Fruit fly (Drosophila melanogaster) whole organism, wandering third instar larva: Measurements from ENCODE around the gene CG6028.

Experiments used
- Abd-B ChIP-seq: fragments of >200 bp; optimal IDR thresholded peaks from 2 replicates; lab custom pipeline; 2017; ENCODE audit warnings: missing biosample characterization, missing genetic modification characterization
- CG9705 ChIP-seq: fragments of 200-800 bp; sonication (Bioruptor generic); optimal IDR thresholded peaks from 2 replicates; lab custom pipeline; 2018; ENCODE audit warnings: missing biosample characterization, mild to moderate bottlenecking, missing genetic modification characterization
- CrebA ChIP-seq: fragments of 200-800 bp; sonication (Bioruptor generic); optimal IDR thresholded peaks from 2 replicates; lab custom pipeline; 2016; ENCODE audit warnings: missing biosample characterization, mild to moderate bottlenecking, missing genetic modification characterization, borderline replicate concordance
- Dfd ChIP-seq: fragments of >200 bp; optimal IDR thresholded peaks from 2 replicates; lab custom pipeline; 2017; ENCODE audit warnings: missing biosample characterization, missing genetic modification characterization
- Dif ChIP-seq: fragments of 200-275, 200-300 bp; sonication (Bioruptor generic); optimal IDR thresholded peaks from 2 replicates; lab custom pipeline; 2018; ENCODE audit warnings: missing biosample characterization, missing genetic modification characterization; ENCODE audit not compliant: partially characterized antibody
- HLH106 ChIP-seq: fragments of 200-800 bp; optimal IDR thresholded peaks from 3 replicates; lab custom pipeline; 2019; ENCODE audit warnings: missing biosample characterization, mild to moderate bottlenecking, missing genetic modification characterization, moderate library complexity
- Hnf4 ChIP-seq: fragments of 200-800 bp; sonication (Bioruptor generic); optimal IDR thresholded peaks from 2 replicates; lab custom pipeline; 2016; ENCODE audit warnings: missing biosample characterization, mild to moderate bottlenecking, missing genetic modification characterization
- Hr83 ChIP-seq: fragments of 200-300 bp; sonication (Bioruptor generic); optimal IDR thresholded peaks from 2 replicates; lab custom pipeline; 2016; ENCODE audit warnings: missing biosample characterization, mild to moderate bottlenecking, missing genetic modification characterization, moderate library complexity; ENCODE audit not compliant: poor library complexity, severe bottlenecking
- Jra ChIP-seq: sonication (Bioruptor generic); optimal IDR thresholded peaks from 2 replicates; lab custom pipeline; 2016; ENCODE audit warnings: missing biosample characterization, missing genetic modification characterization
- Myc ChIP-seq: fragments of >200 bp; optimal IDR thresholded peaks from 2 replicates; lab custom pipeline; 2017
- N ChIP-seq: fragments of >200 bp; optimal IDR thresholded peaks from 2 replicates; lab custom pipeline; 2018; ENCODE audit warnings: missing biosample characterization, missing external identifiers, missing genetic modification characterization
- OdsH ChIP-seq: fragments of 200-800 bp; sonication (Bioruptor generic); optimal IDR thresholded peaks from 2 replicates; lab custom pipeline; 2016; ENCODE audit warnings: missing biosample characterization, mild to moderate bottlenecking, missing genetic modification characterization
- Rel ChIP-seq, 2 experiments: fragments of 200-800 bp; sonication (Bioruptor generic) in 1 of 2; optimal IDR thresholded peaks; 2 replicates in 1 of 2; 3 replicates in 1 of 2; lab custom pipeline; 2016 to 2019; ENCODE audit warnings: mild to moderate bottlenecking in 2 of 2, missing biosample characterization in 2 of 2, missing genetic modification characterization in 2 of 2, moderate library complexity in 1 of 2
- Sp1 ChIP-seq: fragments of 200-800 bp; sonication (Bioruptor generic); optimal IDR thresholded peaks from 3 replicates; lab custom pipeline; 2019; ENCODE audit warnings: missing biosample characterization, mild to moderate bottlenecking, missing genetic modification characterization, moderate library complexity
- Vsx2 ChIP-seq: fragments of 200-300, 225-300 bp; sonication (Bioruptor generic); optimal IDR thresholded peaks from 2 replicates; lab custom pipeline; 2018; ENCODE audit warnings: missing biosample characterization, missing genetic modification characterization; ENCODE audit not compliant: partially characterized antibody
- br ChIP-seq: fragments of 200-800 bp; sonication (Bioruptor generic); optimal IDR thresholded peaks from 2 replicates; lab custom pipeline; 2016; ENCODE audit warnings: missing biosample characterization, missing genetic modification characterization
- dmrt93B ChIP-seq: fragments of 200-800 bp; sonication (Bioruptor generic); optimal IDR thresholded peaks from 2 replicates; lab custom pipeline; 2018; ENCODE audit warnings: missing biosample characterization, mild to moderate bottlenecking, missing genetic modification characterization
- dsf ChIP-seq: sonication (Bioruptor generic); optimal IDR thresholded peaks from 2 replicates; lab custom pipeline; 2016; ENCODE audit warnings: missing biosample characterization, missing genetic modification characterization, borderline replicate concordance
- ey ChIP-seq: fragments of 200-800 bp; sonication (Bioruptor generic); optimal IDR thresholded peaks from 2 replicates; lab custom pipeline; 2016; ENCODE audit warnings: missing biosample characterization, missing genetic modification characterization
- foxo ChIP-seq, 2 experiments: fragments of 200-800 bp; sonication (Bioruptor generic); optimal IDR thresholded peaks; 2 replicates in 1 of 2; 3 replicates in 1 of 2; lab custom pipeline; 2016 to 2017; ENCODE audit warnings: missing biosample characterization in 2 of 2, missing genetic modification characterization in 2 of 2
- fru ChIP-seq: fragments of 200-800 bp; sonication (Bioruptor generic); optimal IDR thresholded peaks from 3 replicates; lab custom pipeline; 2016; ENCODE audit warnings: missing biosample characterization, mild to moderate bottlenecking, missing genetic modification characterization
- h ChIP-seq: fragments of 200-800 bp; sonication (Bioruptor generic); optimal IDR thresholded peaks from 3 replicates; lab custom pipeline; 2016; ENCODE audit warnings: missing biosample characterization, mild to moderate bottlenecking, missing genetic modification characterization
- lola ChIP-seq: fragments of >200 bp; optimal IDR thresholded peaks from 2 replicates; lab custom pipeline; 2017; ENCODE audit warnings: missing biosample characterization, missing genetic modification characterization
- psq ChIP-seq: fragments of 200-800 bp; sonication (Bioruptor generic); optimal IDR thresholded peaks from 3 replicates; lab custom pipeline; 2017; ENCODE audit warnings: missing biosample characterization, mild to moderate bottlenecking, missing genetic modification characterization, moderate library complexity
- rgr ChIP-seq: fragments of 200-800 bp; sonication (Bioruptor generic); optimal IDR thresholded peaks from 3 replicates; lab custom pipeline; 2016; ENCODE audit warnings: missing biosample characterization, mild to moderate bottlenecking, missing genetic modification characterization
- sage ChIP-seq: fragments of 200-800 bp; sonication (Bioruptor generic); optimal IDR thresholded peaks from 2 replicates; lab custom pipeline; 2016; ENCODE audit warnings: missing biosample characterization, mild to moderate bottlenecking, missing genetic modification characterization
- tai ChIP-seq: sonication (Bioruptor generic); optimal IDR thresholded peaks from 2 replicates; lab custom pipeline; 2016; ENCODE audit warnings: missing biosample characterization, missing genetic modification characterization
- usp ChIP-seq: fragments of >200 bp; optimal IDR thresholded peaks from 2 replicates; lab custom pipeline; 2017; ENCODE audit warnings: missing biosample characterization, missing genetic modification characterization
- woc ChIP-seq: sonication (Bioruptor generic); optimal IDR thresholded peaks from 2 replicates; lab custom pipeline; 2016; ENCODE audit warnings: missing biosample characterization, mild to moderate bottlenecking, missing genetic modification characterization

CG6028 gene

dm6 chr3R:22067235-22067634, 41.9 kb upstream of the CG6028 start:
- TF ChIP-seq Myc (lab: Kevin White, UChicago) (no peak), Hr83 (GFP tag; lab: Kevin White, UChicago) (peak; percentile 25)
- TF ChIP-seq, all 38 proteins: peak for 1

- TF ChIP-seq Abd-B (GFP tag; lab: Kevin White, UChicago): no peak
- TF ChIP-seq Rel (GFP tag; optimal IDR thresholded peaks at IDR 0.05; lab: Kevin White, UChicago): no peak
- peak; percentile 10 for TF ChIP-seq Rel (tag; optimal IDR thresholded peaks at IDR 0.05; lab: Kevin White, UChicago)
- TF ChIP-seq, all 38 proteins: peak for 1
Observed at dm6 chr3R:22066440-22066839, 41.1 kb upstream of the CG6028 start.

- TF ChIP-seq br (GFP tag; lab: Kevin White, UChicago): no peak
- no peak for TF ChIP-seq Hnf4 (GFP tag; lab: Kevin White, UChicago)
- no peak for TF ChIP-seq woc (GFP tag; lab: Kevin White, UChicago)
- peak in 1 of 2 experiments; percentile 0 for TF ChIP-seq foxo (GFP tag; optimal IDR thresholded peaks at IDR 0.05; lab: Kevin White, UChicago)
- no peak for TF ChIP-seq sage
- TF ChIP-seq CG9705 (GFP tag; lab: Kevin White, UChicago): no peak
- TF ChIP-seq Hr83 (GFP tag; lab: Kevin White, UChicago): peak; percentile 67
- peak; percentile 46 for TF ChIP-seq rgr
- peak; percentile 25 for TF ChIP-seq h (GFP tag; lab: Kevin White, UChicago)
- peak; percentile 26 for TF ChIP-seq OdsH (GFP tag; lab: Kevin White, UChicago)
- no peak for TF ChIP-seq lola
Observed at dm6 chr3R:22057083-22057482, 31.8 kb upstream of the CG6028 start.

- TF ChIP-seq Myc (lab: Kevin White, UChicago) (no peak), ey (GFP tag; lab: Kevin White, UChicago) (no peak), Vsx2 (GFP tag; lab: Kevin White, UChicago) (no peak), dmrt93B (GFP tag; lab: Kevin White, UChicago) (no peak), Jra (GFP tag; lab: Kevin White, UChicago) (no peak), CrebA (no peak)
- TF ChIP-seq, all 38 proteins: peak for 0
Observed at dm6 chr3R:22053740-22054139, 28.4 kb upstream of the CG6028 start.

- no peak for TF ChIP-seq tai
- TF ChIP-seq sage: no peak
- TF ChIP-seq Hr83 (GFP tag; lab: Kevin White, UChicago): no peak
- TF ChIP-seq woc (GFP tag; lab: Kevin White, UChicago): no peak
- TF ChIP-seq Dfd (GFP tag; lab: Kevin White, UChicago): no peak
- no peak for TF ChIP-seq Myc (lab: Kevin White, UChicago)
- TF ChIP-seq br (GFP tag; lab: Kevin White, UChicago): no peak
- TF ChIP-seq usp (GFP tag; lab: Kevin White, UChicago): no peak
- TF ChIP-seq Sp1 (GFP tag; lab: Kevin White, UChicago): no peak
- no peak for TF ChIP-seq h (GFP tag; lab: Kevin White, UChicago)
- no peak for TF ChIP-seq CrebA
- no peak for TF ChIP-seq HLH106 (tag; lab: Kevin White, UChicago)
- no peak for TF ChIP-seq lola
- TF ChIP-seq psq (GFP tag; lab: Kevin White, UChicago): no peak
- TF ChIP-seq Dif (GFP tag; lab: Kevin White, UChicago): no peak
Observed at dm6 chr3R:22053202-22053601, 27.9 kb upstream of the CG6028 start.

- TF ChIP-seq Myc (lab: Kevin White, UChicago): no peak
- TF ChIP-seq rgr: no peak
- TF ChIP-seq Vsx2 (GFP tag; lab: Kevin White, UChicago): no peak
- no peak for TF ChIP-seq Hr83 (GFP tag; lab: Kevin White, UChicago)
- no peak for TF ChIP-seq Rel (GFP tag; optimal IDR thresholded peaks at IDR 0.05; lab: Kevin White, UChicago)
- no peak for TF ChIP-seq Rel (tag; optimal IDR thresholded peaks at IDR 0.05; lab: Kevin White, UChicago)
- no peak for TF ChIP-seq CG9705 (GFP tag; lab: Kevin White, UChicago)
- no peak for TF ChIP-seq dsf (GFP tag; lab: Kevin White, UChicago)
- TF ChIP-seq fru (GFP tag; lab: Kevin White, UChicago): no peak
- no peak for TF ChIP-seq psq (GFP tag; lab: Kevin White, UChicago)
- no peak for TF ChIP-seq Dfd (GFP tag; lab: Kevin White, UChicago)
- TF ChIP-seq woc (GFP tag; lab: Kevin White, UChicago): no peak
- TF ChIP-seq N: no peak
- TF ChIP-seq lola: no peak
Observed at dm6 chr3R:22052235-22052634, 26.9 kb upstream of the CG6028 start.
